Worm (Caenorhabditis elegans): Measurements from ENCODE around the gene C03C10.5.

C03C10.5 gene

ce11 chrIII:4092020-4092419 lies at the start of gene C03C10.5:
Gene C03C10.5 (minus strand): TSS chrIII:4092120.
- TF ChIP-seq med-1 (GFP tag; optimal IDR thresholded peaks at IDR 0.05; ENCODE audit: insufficient read depth) (no peak), ref-1 (GFP tag; conservative IDR thresholded peaks at IDR 0.05) (no peak), ztf-23 (GFP tag; IDR thresholded peaks at IDR 0.05) (no peak), cog-1 (tag; optimal IDR thresholded peaks at IDR 0.05) (no peak), ztf-29 (GFP tag; IDR thresholded peaks at IDR 0.05) (no peak), tab-1 (GFP tag; IDR thresholded peaks at IDR 0.05) (no peak), klf-2 (GFP tag; conservative IDR thresholded peaks at IDR 0.05) (no peak)

DNA sequence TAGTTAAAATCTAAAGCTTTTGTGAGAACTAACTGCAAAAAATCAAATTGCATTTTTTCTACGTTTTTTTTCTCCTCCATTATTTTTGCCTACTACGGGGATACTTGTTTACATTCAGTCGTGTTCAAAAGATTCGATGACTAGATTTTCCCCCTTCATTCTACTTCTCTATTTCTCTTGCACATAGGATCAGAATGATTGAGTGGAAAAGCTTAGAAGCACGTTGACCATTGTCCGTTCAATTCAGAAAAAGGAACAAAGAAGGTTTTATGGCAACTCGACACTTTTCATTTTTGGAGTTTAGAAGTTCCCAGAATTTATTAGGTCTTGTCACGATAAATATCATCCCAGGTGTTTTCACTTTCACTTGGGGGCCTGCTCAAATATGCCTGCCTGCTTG lies 45.3 kb upstream of the C03C10.5 start:
- TF ChIP-seq tab-1 (GFP tag; IDR thresholded peaks at IDR 0.05) (no peak), T22C8.4 (GFP tag; IDR thresholded peaks at IDR 0.05) (no peak), ztf-23 (GFP tag; IDR thresholded peaks at IDR 0.05) (no peak), ztf-29 (GFP tag; IDR thresholded peaks at IDR 0.05) (no peak), med-1 (GFP tag; optimal IDR thresholded peaks at IDR 0.05; ENCODE audit: insufficient read depth) (no peak), klf-2 (GFP tag; conservative IDR thresholded peaks at IDR 0.05) (no peak), cog-1 (tag; optimal IDR thresholded peaks at IDR 0.05) (no peak), ref-1 (GFP tag; conservative IDR thresholded peaks at IDR 0.05) (no peak), flt-1 (GFP tag; IDR thresholded peaks at IDR 0.05) (no peak)

DNA sequence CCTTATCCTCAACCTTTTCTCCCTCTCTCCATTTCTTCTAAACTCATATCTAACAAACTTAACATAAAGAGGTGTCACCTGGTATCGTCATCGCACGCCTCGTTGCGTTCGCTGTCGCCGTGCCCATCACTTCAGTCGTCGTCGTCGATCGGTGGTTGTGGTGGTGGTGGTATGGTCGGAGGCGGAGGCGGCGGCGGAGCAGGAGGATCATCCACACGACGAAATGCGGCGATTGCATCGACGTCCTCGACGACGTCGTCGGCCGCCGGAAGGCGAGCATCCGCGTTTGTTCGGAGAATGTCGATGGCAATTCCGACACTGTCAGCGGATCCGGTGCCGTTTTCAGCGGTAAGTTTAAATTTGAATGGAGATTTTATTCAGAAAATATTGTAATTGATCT lies 42.1 kb upstream of the C03C10.5 start:
- TF ChIP-seq cog-1 (tag; optimal IDR thresholded peaks at IDR 0.05) (no peak), klf-2 (GFP tag; conservative IDR thresholded peaks at IDR 0.05) (no peak), ref-1 (GFP tag; conservative IDR thresholded peaks at IDR 0.05) (no peak), ztf-29 (GFP tag; IDR thresholded peaks at IDR 0.05) (no peak), med-1 (GFP tag; optimal IDR thresholded peaks at IDR 0.05; ENCODE audit: insufficient read depth) (no peak), flt-1 (GFP tag; IDR thresholded peaks at IDR 0.05) (no peak), T22C8.4 (GFP tag; IDR thresholded peaks at IDR 0.05) (no peak), ztf-23 (GFP tag; IDR thresholded peaks at IDR 0.05) (no peak), tab-1 (GFP tag; IDR thresholded peaks at IDR 0.05) (no peak)

- no peak for TF ChIP-seq T22C8.4 (GFP tag; IDR thresholded peaks at IDR 0.05)
- no peak for TF ChIP-seq klf-2 (GFP tag; conservative IDR thresholded peaks at IDR 0.05)
- no peak for TF ChIP-seq ztf-23 (GFP tag; IDR thresholded peaks at IDR 0.05)
- TF ChIP-seq flt-1 (GFP tag; IDR thresholded peaks at IDR 0.05): no peak
- TF ChIP-seq ztf-29 (GFP tag; IDR thresholded peaks at IDR 0.05): no peak
- TF ChIP-seq med-1 (GFP tag; optimal IDR thresholded peaks at IDR 0.05; ENCODE audit: insufficient read depth): no peak
- TF ChIP-seq tab-1 (GFP tag; IDR thresholded peaks at IDR 0.05): no peak
- TF ChIP-seq ref-1 (GFP tag; conservative IDR thresholded peaks at IDR 0.05): no peak
- TF ChIP-seq cog-1 (tag; optimal IDR thresholded peaks at IDR 0.05): no peak
Observed at ce11 chrIII:4131814-4132555, 40.1 kb upstream of the C03C10.5 start.

ce11 chrIII:4123900-4124299 lies 32.0 kb upstream of the C03C10.5 start:
- TF ChIP-seq ztf-29 (GFP tag; IDR thresholded peaks at IDR 0.05) (no peak), med-1 (GFP tag; optimal IDR thresholded peaks at IDR 0.05; ENCODE audit: insufficient read depth) (no peak), cog-1 (tag; optimal IDR thresholded peaks at IDR 0.05) (no peak), flt-1 (GFP tag; IDR thresholded peaks at IDR 0.05) (no peak), klf-2 (GFP tag; conservative IDR thresholded peaks at IDR 0.05) (no peak), ztf-23 (GFP tag; IDR thresholded peaks at IDR 0.05) (no peak), ref-1 (GFP tag; conservative IDR thresholded peaks at IDR 0.05) (no peak), tab-1 (GFP tag; IDR thresholded peaks at IDR 0.05) (no peak), T22C8.4 (GFP tag; IDR thresholded peaks at IDR 0.05) (no peak)

DNA sequence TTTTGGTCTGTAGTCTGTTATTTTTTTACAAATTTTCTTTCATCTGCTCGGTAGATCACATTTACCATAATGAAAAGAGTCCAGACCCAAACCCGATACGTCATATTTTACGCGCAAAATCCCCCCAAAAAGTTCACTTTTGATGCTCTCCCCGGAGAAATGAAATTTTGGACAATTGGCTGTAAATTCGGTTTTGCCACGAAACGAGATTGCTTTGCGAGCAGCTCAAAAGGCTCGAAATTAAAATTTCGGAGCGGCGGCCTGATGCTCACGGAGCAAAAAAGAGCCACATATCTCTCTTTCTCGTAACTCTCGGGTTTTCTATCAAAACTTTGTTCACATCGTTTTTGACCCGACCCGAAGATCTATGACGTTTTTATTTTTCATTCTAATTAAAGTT lies 31.4 kb upstream of the C03C10.5 start:
- TF ChIP-seq klf-2 (GFP tag; conservative IDR thresholded peaks at IDR 0.05) (no peak), med-1 (GFP tag; optimal IDR thresholded peaks at IDR 0.05; ENCODE audit: insufficient read depth) (no peak), ztf-23 (GFP tag; IDR thresholded peaks at IDR 0.05) (no peak), ref-1 (GFP tag; conservative IDR thresholded peaks at IDR 0.05) (no peak), flt-1 (GFP tag; IDR thresholded peaks at IDR 0.05) (no peak), tab-1 (GFP tag; IDR thresholded peaks at IDR 0.05) (no peak), cog-1 (tag; optimal IDR thresholded peaks at IDR 0.05) (no peak), ztf-29 (GFP tag; IDR thresholded peaks at IDR 0.05) (no peak), T22C8.4 (GFP tag; IDR thresholded peaks at IDR 0.05) (no peak)

DNA sequence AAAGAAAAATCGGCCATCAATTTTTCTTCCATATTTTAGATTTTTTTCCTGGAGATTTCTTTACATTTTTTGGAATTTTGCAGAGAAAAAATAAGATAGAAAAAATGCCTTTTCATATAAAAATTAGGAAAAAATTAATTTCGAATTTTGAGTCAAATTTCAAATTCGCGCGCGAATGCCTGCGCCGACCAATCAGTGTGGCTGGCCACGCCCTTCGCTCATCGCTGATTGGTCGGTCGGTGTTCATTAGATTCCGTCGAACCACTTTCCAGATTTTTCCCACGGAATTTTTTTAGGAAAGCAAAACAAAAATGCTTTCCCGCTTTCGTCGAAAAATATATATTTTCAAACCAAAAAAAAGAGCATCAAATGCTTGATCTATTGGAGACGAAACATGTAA lies 28.5 kb upstream of the C03C10.5 start:
- TF ChIP-seq T22C8.4 (GFP tag; IDR thresholded peaks at IDR 0.05) (no peak), med-1 (GFP tag; optimal IDR thresholded peaks at IDR 0.05; ENCODE audit: insufficient read depth) (no peak), tab-1 (GFP tag; IDR thresholded peaks at IDR 0.05) (no peak), ztf-29 (GFP tag; IDR thresholded peaks at IDR 0.05) (no peak), cog-1 (tag; optimal IDR thresholded peaks at IDR 0.05) (no peak), ref-1 (GFP tag; conservative IDR thresholded peaks at IDR 0.05) (no peak), klf-2 (GFP tag; conservative IDR thresholded peaks at IDR 0.05) (no peak), ztf-23 (GFP tag; IDR thresholded peaks at IDR 0.05) (no peak), flt-1 (GFP tag; IDR thresholded peaks at IDR 0.05) (no peak)

DNA sequence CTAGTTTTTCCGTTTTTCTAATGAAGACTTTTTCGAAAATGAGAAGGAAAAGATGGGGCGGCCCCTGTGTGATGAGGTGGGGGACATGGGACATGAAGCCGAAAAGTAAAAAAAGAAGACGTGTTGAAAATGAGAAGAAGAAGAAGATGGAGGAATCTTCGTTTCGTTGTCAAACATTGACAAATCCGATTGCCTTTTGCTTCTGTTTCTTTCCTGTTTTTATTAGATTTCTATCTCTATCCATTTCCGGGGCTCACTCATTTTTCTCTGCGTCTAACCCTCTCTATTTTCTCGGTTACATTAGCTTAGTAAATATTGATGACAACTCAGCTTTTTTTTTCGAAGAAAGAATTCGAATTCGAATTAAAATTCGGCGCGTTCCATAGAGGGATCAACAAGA lies 27.8 kb upstream of the C03C10.5 start:
- no peak for TF ChIP-seq ztf-29 (GFP tag; IDR thresholded peaks at IDR 0.05)
- TF ChIP-seq med-1 (GFP tag; optimal IDR thresholded peaks at IDR 0.05; ENCODE audit: insufficient read depth): no peak
- TF ChIP-seq ref-1 (GFP tag; conservative IDR thresholded peaks at IDR 0.05): no peak

ce11 chrIII:4115085-4115484 lies 23.2 kb upstream of the C03C10.5 start, which contains the start of gene unc-103:
Gene unc-103 (plus strand): TSS chrIII:4115385.
- no peak for TF ChIP-seq ztf-29 (GFP tag; IDR thresholded peaks at IDR 0.05)
- TF ChIP-seq ref-1 (GFP tag; conservative IDR thresholded peaks at IDR 0.05): no peak
- TF ChIP-seq tab-1 (GFP tag; IDR thresholded peaks at IDR 0.05): no peak
- no peak for TF ChIP-seq med-1 (GFP tag; optimal IDR thresholded peaks at IDR 0.05; ENCODE audit: insufficient read depth)
- no peak for TF ChIP-seq cog-1 (tag; optimal IDR thresholded peaks at IDR 0.05)
- TF ChIP-seq klf-2 (GFP tag; conservative IDR thresholded peaks at IDR 0.05): no peak
- TF ChIP-seq ztf-23 (GFP tag; IDR thresholded peaks at IDR 0.05): no peak

ce11 chrIII:4113594-4113993 lies 21.7 kb upstream of the C03C10.5 start:
- TF ChIP-seq cog-1 (tag; optimal IDR thresholded peaks at IDR 0.05) (no peak), med-1 (GFP tag; optimal IDR thresholded peaks at IDR 0.05; ENCODE audit: insufficient read depth) (no peak), ztf-29 (GFP tag; IDR thresholded peaks at IDR 0.05) (no peak), ref-1 (GFP tag; conservative IDR thresholded peaks at IDR 0.05) (no peak), flt-1 (GFP tag; IDR thresholded peaks at IDR 0.05) (no peak), klf-2 (GFP tag; conservative IDR thresholded peaks at IDR 0.05) (no peak), tab-1 (GFP tag; IDR thresholded peaks at IDR 0.05) (no peak), ztf-23 (GFP tag; IDR thresholded peaks at IDR 0.05) (no peak), T22C8.4 (GFP tag; IDR thresholded peaks at IDR 0.05) (no peak)
